Worm (Caenorhabditis elegans) whole organism, mixed stage, embryonic: ENCODE measurements around the gene cct-5.

Source experiments
- ces-1 ChIP-seq: fragments of 150-350 bp; optimal IDR thresholded peaks from 2 replicates; lab custom pipeline; 2014; ENCODE audit warnings: missing biosample characterization, missing genetic modification reagents, missing genetic modification characterization
- flh-1 ChIP-seq: fragments of 200-800 bp; sonication (Bioruptor generic); optimal IDR thresholded peaks from 2 replicates; lab custom pipeline; 2018; ENCODE audit warnings: mild to moderate bottlenecking, missing genetic modification characterization, moderate library complexity, missing compliant biosample characterization
- ham-2 ChIP-seq: fragments of 200-800 bp; sonication (Bioruptor generic); optimal IDR thresholded peaks from 2 replicates; lab custom pipeline; 2018; ENCODE audit warnings: mild to moderate bottlenecking, missing genetic modification characterization, missing compliant biosample characterization
- nhr-237 ChIP-seq: fragments of 150-350 bp; optimal IDR thresholded peaks from 2 replicates; lab custom pipeline; 2014; ENCODE audit warnings: missing biosample characterization, missing genetic modification characterization

DNA sequence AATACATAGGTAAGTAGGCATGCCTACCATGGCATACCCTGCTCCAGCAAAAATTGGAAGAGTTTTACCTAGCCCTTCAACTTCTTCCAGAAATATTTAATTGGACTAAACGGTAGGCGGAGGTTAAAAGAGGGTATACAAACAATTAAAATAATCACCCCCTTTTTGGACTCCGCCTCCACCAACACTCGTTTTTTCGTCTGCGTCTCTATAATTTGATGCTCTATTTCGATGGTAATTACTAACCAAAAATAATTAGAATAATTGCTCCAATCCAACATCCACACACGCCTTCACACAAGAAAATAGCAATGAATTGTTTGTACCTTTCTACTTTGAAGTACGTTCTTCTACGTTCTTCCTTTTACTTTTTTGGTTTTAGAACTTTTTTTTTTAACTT lies 55.2 kb downstream of the cct-5 start:
- TF ChIP-seq ham-2 (no peak), nhr-237 (tag; lab: Kevin White, UChicago) (no peak), ces-1 (GFP tag; lab: Kevin White, UChicago) (no peak), flh-1 (GFP tag; lab: Kevin White, UChicago) (no peak)
